Worm (Caenorhabditis elegans): ENCODE results near the gene cash-1.

ce11 chrV:10368256-10368655, 6.2 kb downstream of the cash-1 start, which contains the start of gene sri-20:
- TF ChIP-seq B0261.1 (tag; optimal IDR thresholded peaks at IDR 0.05) (no peak), ztf-18 (tag; optimal IDR thresholded peaks at IDR 0.05) (no peak), nhr-80 (tag; optimal IDR thresholded peaks at IDR 0.05) (no peak), ztf-3 (GFP tag; optimal IDR thresholded peaks at IDR 0.05) (no peak), cebp-1 (GFP tag; IDR thresholded peaks at IDR 0.05) (no peak), cebp-1 (tag; optimal IDR thresholded peaks at IDR 0.05) (no peak), pha-4 (tag; optimal IDR thresholded peaks at IDR 0.05) (no peak), hlh-26 (GFP tag; conservative IDR thresholded peaks at IDR 0.05) (no peak), ceh-79 (tag; optimal IDR thresholded peaks at IDR 0.05) (no peak), ccch-3 (GFP tag; optimal IDR thresholded peaks at IDR 0.05) (no peak), ama-1 (optimal IDR thresholded peaks at IDR 0.05) (no peak), ama-1 (GFP tag; optimal IDR thresholded peaks at IDR 0.05) (no peak)

All from whole organism, young adult.